Worm (Caenorhabditis elegans): ENCODE measurements around the gene Y53F4B.36.
A peak's percentile ranks its signal among the peaks of the same experiment; 100 is the strongest.

Gene Y53F4B.36

ce11 chrII:15173174-15173573, 2.6 kb upstream of the Y53F4B.36 start (continued):
- no peak for TF ChIP-seq peb-1 (tag; optimal IDR thresholded peaks at IDR 0.05)
- no peak for TF ChIP-seq crh-2 (tag; optimal IDR thresholded peaks at IDR 0.05)
- TF ChIP-seq elt-3 (tag; optimal IDR thresholded peaks at IDR 0.05): no peak
- TF ChIP-seq skn-1 (tag; optimal IDR thresholded peaks at IDR 0.05): peak; percentile 49
- peak; percentile 5 for TF ChIP-seq gmeb-1 (tag; optimal IDR thresholded peaks at IDR 0.05)
- no peak for TF ChIP-seq ceh-82 (tag; optimal IDR thresholded peaks at IDR 0.05)
- no peak for TF ChIP-seq mdl-1 (tag; optimal IDR thresholded peaks at IDR 0.05)
- no peak for TF ChIP-seq mab-5 (tag; optimal IDR thresholded peaks at IDR 0.05)
- TF ChIP-seq unc-39 (tag; optimal IDR thresholded peaks at IDR 0.05): no peak
- TF ChIP-seq unc-55 (GFP tag; optimal IDR thresholded peaks at IDR 0.05): peak; percentile 58
- no peak for TF ChIP-seq nhr-12 (tag; optimal IDR thresholded peaks at IDR 0.05)
- no peak for TF ChIP-seq Y55F3AM.14 (GFP tag; optimal IDR thresholded peaks at IDR 0.05)
- no peak for TF ChIP-seq elt-1 (tag; optimal IDR thresholded peaks at IDR 0.05)
- TF ChIP-seq ceh-16 (tag; optimal IDR thresholded peaks at IDR 0.05): no peak
- no peak for TF ChIP-seq zag-1 (tag; optimal IDR thresholded peaks at IDR 0.05)
- no peak for TF ChIP-seq ztf-11 (tag; optimal IDR thresholded peaks at IDR 0.05)
- TF ChIP-seq C34F6.9 (tag; optimal IDR thresholded peaks at IDR 0.05): peak; percentile 57
- TF ChIP-seq fos-1 (tag; optimal IDR thresholded peaks at IDR 0.05): peak; percentile 1
- no peak for TF ChIP-seq sma-3 (GFP tag; optimal IDR thresholded peaks at IDR 0.05)
- no peak for TF ChIP-seq nhr-21 (tag; optimal IDR thresholded peaks at IDR 0.05)

ce11 chrII:15174915-15175548, 711 bp upstream of the Y53F4B.36 start, which contains the start of gene gst-31:
Gene gst-31 (minus strand): TSS chrII:15174965.
- TF ChIP-seq C34F6.9 (tag; optimal IDR thresholded peaks at IDR 0.05) (peak; percentile 9), R02D3.7 (tag; optimal IDR thresholded peaks at IDR 0.05) (no peak), mbf-1 (tag; optimal IDR thresholded peaks at IDR 0.05) (no peak), mab-5 (tag; optimal IDR thresholded peaks at IDR 0.05) (no peak), unc-55 (GFP tag; optimal IDR thresholded peaks at IDR 0.05) (peak; percentile 67)

DNA sequence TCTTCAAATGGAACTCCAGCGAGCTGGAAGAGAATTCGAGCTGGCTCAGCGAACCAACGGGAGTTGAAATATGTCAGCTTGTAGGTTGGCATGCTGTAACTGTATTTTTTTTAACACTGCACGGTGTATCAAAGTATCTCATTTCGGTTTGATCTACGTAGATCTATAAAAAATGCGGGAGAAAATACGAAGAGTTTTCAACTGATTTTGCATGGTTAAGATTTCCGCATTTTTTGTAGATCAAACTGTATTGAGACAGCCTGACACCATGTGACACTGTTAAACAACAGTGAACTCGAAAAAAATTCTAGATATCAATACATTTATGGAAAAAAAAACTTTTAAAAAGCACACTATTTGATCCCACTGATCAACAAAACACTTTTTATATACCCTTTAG, 2.8 kb downstream of the Y53F4B.36 start, which contains the start of gene gst-32:
gst-32 (minus strand) TSS at position 101 of the 400 bp plus-strand sequence.
- no peak for TF ChIP-seq ZK546.5 (tag; optimal IDR thresholded peaks at IDR 0.05)
- TF ChIP-seq sem-4 (tag; optimal IDR thresholded peaks at IDR 0.05): no peak
- TF ChIP-seq dmd-4 (tag; optimal IDR thresholded peaks at IDR 0.05): no peak
- TF ChIP-seq nhr-237 (tag; optimal IDR thresholded peaks at IDR 0.05): no peak
- no peak for TF ChIP-seq ama-1 (optimal IDR thresholded peaks at IDR 0.05)
- TF ChIP-seq alr-1 (tag; optimal IDR thresholded peaks at IDR 0.05): no peak
- no peak for TF ChIP-seq nhr-23 (tag; optimal IDR thresholded peaks at IDR 0.05)
- TF ChIP-seq ztf-4 (tag; optimal IDR thresholded peaks at IDR 0.05): no peak
- TF ChIP-seq mdl-1 (tag; optimal IDR thresholded peaks at IDR 0.05): no peak
- no peak for TF ChIP-seq egl-27 (tag; optimal IDR thresholded peaks at IDR 0.05)
- TF ChIP-seq zag-1 (tag; optimal IDR thresholded peaks at IDR 0.05): no peak
- TF ChIP-seq nhr-12 (tag; optimal IDR thresholded peaks at IDR 0.05): no peak
- TF ChIP-seq R02D3.7 (tag; optimal IDR thresholded peaks at IDR 0.05): no peak
- no peak for TF ChIP-seq skn-1 (tag; optimal IDR thresholded peaks at IDR 0.05)
- TF ChIP-seq unc-39 (tag; optimal IDR thresholded peaks at IDR 0.05): no peak
- TF ChIP-seq nhr-6 (tag; optimal IDR thresholded peaks at IDR 0.05): no peak
- TF ChIP-seq ztf-11 (tag; optimal IDR thresholded peaks at IDR 0.05): no peak
- no peak for TF ChIP-seq ceh-82 (tag; optimal IDR thresholded peaks at IDR 0.05)
- TF ChIP-seq unc-62 (GFP tag; optimal IDR thresholded peaks at IDR 0.05): no peak

- TF ChIP-seq aly-2 (tag; optimal IDR thresholded peaks at IDR 0.05) (no peak), elt-1 (tag; optimal IDR thresholded peaks at IDR 0.05) (no peak), ZK546.5 (tag; optimal IDR thresholded peaks at IDR 0.05) (no peak), nhr-129 (tag; optimal IDR thresholded peaks at IDR 0.05) (no peak), unc-62 (GFP tag; optimal IDR thresholded peaks at IDR 0.05) (no peak)
Measured at ce11 chrII:15183139-15183538, 7.4 kb downstream of the Y53F4B.36 start, which contains the start of gene gst-34. Gene gst-34 (minus strand): TSS chrII:15183239.

DNA sequence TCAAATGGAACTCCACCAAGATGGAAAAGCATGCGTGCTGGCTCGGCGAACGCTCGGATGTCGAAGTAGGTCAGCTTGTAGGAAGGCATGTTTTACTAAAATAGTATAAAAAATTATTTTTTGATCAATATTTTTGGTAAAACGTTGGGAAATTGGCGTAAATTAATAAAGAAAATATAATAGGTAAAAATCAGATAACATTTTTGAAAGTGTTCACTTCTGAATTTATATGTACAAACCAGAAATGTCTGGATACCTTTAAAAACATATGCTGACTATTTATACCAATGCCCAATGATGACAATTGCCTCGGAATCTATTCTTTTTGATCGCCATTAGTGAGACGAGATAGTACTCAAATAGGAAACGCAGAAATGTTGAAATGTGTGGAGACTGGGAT, 9.5 kb downstream of the Y53F4B.36 start, which contains the start of gene gst-35:
gst-35 (minus strand) TSS at position 101 of the 400 bp plus-strand sequence.
- TF ChIP-seq nhr-23 (tag; optimal IDR thresholded peaks at IDR 0.05): no peak
- TF ChIP-seq gmeb-1 (tag; optimal IDR thresholded peaks at IDR 0.05): no peak
- TF ChIP-seq sem-4 (tag; optimal IDR thresholded peaks at IDR 0.05): no peak
